Worm (Caenorhabditis elegans): ENCODE data around the gene F53F8.3.

DNA sequence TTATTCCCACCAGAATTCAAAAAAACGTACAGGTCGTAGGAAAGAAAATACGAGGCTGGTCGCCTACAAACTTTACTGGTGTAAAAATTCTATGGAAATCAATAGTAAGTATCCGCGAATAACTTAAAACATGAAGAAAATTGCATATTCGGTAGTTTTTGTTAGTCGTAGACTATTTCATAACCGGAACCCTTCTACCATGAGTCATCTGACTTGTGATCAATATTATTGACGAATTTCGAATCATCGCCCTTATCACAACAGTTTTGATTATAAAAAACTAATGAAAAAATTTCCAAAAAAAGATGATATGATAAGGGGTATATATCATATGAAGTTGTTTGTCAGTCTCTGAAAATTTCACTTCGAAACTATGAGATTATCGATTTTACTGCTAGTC lies 29.3 kb downstream of the F53F8.3 start, which contains the start of gene W01F3.2:
- TF ChIP-seq cog-1 (tag; optimal IDR thresholded peaks at IDR 0.05): no peak
- TF ChIP-seq klf-2 (GFP tag; conservative IDR thresholded peaks at IDR 0.05): no peak
- TF ChIP-seq tab-1 (GFP tag; IDR thresholded peaks at IDR 0.05): no peak
- no peak for TF ChIP-seq ztf-23 (GFP tag; IDR thresholded peaks at IDR 0.05)
- no peak for TF ChIP-seq ref-1 (GFP tag; conservative IDR thresholded peaks at IDR 0.05)
- TF ChIP-seq T22C8.4 (GFP tag; IDR thresholded peaks at IDR 0.05): no peak
- no peak for TF ChIP-seq med-1 (GFP tag; optimal IDR thresholded peaks at IDR 0.05; ENCODE audit: insufficient read depth)
- TF ChIP-seq flt-1 (GFP tag; IDR thresholded peaks at IDR 0.05): no peak
- no peak for TF ChIP-seq ztf-29 (GFP tag; IDR thresholded peaks at IDR 0.05)
